Comparison of ENCODE assay signal across 2 worm cellular contexts in the genomic region with DNA sequence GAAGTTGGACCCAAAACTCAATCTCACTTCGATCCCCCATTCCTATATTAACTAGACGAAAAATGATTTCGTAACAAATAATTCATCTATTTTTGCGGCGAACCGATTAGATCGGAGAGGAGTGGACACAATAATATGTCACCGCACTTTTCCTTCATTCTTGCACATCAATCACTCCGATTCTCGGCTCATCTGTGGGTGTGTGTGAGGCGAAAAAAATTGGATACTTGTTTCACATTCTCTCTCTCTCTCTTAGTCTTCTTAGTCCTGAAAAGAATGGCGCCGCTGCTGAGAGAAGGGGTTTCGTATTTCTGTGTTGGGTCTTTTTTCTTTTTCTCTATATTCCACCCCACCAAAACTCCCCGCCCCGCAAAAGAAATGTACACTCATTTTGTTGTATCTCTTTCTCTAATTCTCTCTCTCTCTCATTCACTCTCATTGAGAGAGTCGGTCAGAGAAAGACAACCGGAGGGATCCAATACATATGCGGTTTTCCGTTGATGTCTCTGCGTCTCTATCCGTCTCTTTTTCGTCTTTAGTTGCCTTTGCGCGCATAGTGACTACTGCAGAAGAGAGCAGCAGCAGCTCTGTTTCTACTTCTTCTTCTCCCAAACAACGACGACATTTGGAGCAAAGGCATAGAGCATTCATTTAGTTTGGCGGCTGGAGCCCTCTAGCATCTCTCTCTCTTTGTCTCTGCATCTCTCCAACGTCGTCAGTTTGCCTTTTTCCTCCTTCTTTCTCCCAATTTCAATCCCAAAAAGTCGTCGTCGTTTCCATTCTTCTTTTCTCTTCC.
TF ChIP-seq lines count a peak whose summit lies in the region.

A gene (plus strand): TSS at position 746 of the 796 bp plus-strand sequence.

TF ChIP-seq in whole organism, L1 larva, 84 proteins besides CTCF, POLR2A, EP300 and RAD21 (continued from another document):
- TF ChIP-seq nhr-19 (GFP tag; conservative IDR thresholded peaks at IDR 0.05; lab: Robert Waterston, UW) (peak; percentile 81), C34B4.2 (tag; optimal IDR thresholded peaks at IDR 0.05; lab: Kevin White, UChicago) (no peak), vab-15 (tag; optimal IDR thresholded peaks at IDR 0.05; lab: Kevin White, UChicago) (no peak), lir-3 (tag; optimal IDR thresholded peaks at IDR 0.05; lab: Kevin White, UChicago; ENCODE audit: poor library complexity) (peak; percentile 81), unc-30 (tag; optimal IDR thresholded peaks at IDR 0.05; lab: Kevin White, UChicago) (no peak), dsc-1 (tag; optimal IDR thresholded peaks at IDR 0.05; lab: Kevin White, UChicago) (peak; percentile 89), aly-2 (tag; optimal IDR thresholded peaks at IDR 0.05; lab: Kevin White, UChicago) (peak; percentile 41), fkh-4 (tag; optimal IDR thresholded peaks at IDR 0.05; lab: Kevin White, UChicago; ENCODE audit: borderline replicate concordance) (peak; percentile 40), nhr-90 (tag; optimal IDR thresholded peaks at IDR 0.05; lab: Kevin White, UChicago; ENCODE audit: poor library complexity) (peak; percentile 13), efl-1 (optimal IDR thresholded peaks at IDR 0.05; lab: Kevin White, UChicago) (peak; percentile 76 to 80), efl-1 (GFP tag; optimal IDR thresholded peaks at IDR 0.05 in 1 of 2; lab: Kevin White, UChicago) (peak; percentile 52 to 94), blmp-1 (tag; optimal IDR thresholded peaks at IDR 0.05; lab: Kevin White, UChicago) (peak; percentile 36), grh-1 (GFP tag; IDR thresholded peaks at IDR 0.05; lab: Robert Waterston, UW) (no peak), nhr-47 (tag; optimal IDR thresholded peaks at IDR 0.05; lab: Kevin White, UChicago) (peak; percentile 88), snu-23 (GFP tag; optimal IDR thresholded peaks at IDR 0.05; lab: Kevin White, UChicago) (peak; percentile 90), unc-62 (GFP tag; optimal IDR thresholded peaks at IDR 0.05; lab: Kevin White, UChicago) (no peak), hpl-2 (GFP tag; optimal IDR thresholded peaks at IDR 0.05; lab: Kevin White, UChicago) (no peak), tlp-1 (tag; optimal IDR thresholded peaks at IDR 0.05; lab: Kevin White, UChicago) (no peak), efl-3 (GFP tag; optimal IDR thresholded peaks at IDR 0.05; lab: Kevin White, UChicago) (no peak), elt-3 (tag; optimal IDR thresholded peaks at IDR 0.05; lab: Kevin White, UChicago) (no peak), alr-1 (tag; optimal IDR thresholded peaks at IDR 0.05; lab: Kevin White, UChicago; ENCODE audit: borderline replicate concordance) (no peak), xbp-1 (tag; optimal IDR thresholded peaks at IDR 0.05; lab: Kevin White, UChicago) (peak; percentile 80), ceh-82 (tag; optimal IDR thresholded peaks at IDR 0.05; lab: Kevin White, UChicago) (peak; percentile 49 to 84 (median 70)), fkh-10 (GFP tag; optimal IDR thresholded peaks at IDR 0.05; lab: Kevin White, UChicago) (peak; percentile 56), lin-39 (tag; optimal IDR thresholded peaks at IDR 0.05; lab: Kevin White, UChicago) (peak; percentile 63), egl-27 (tag; optimal IDR thresholded peaks at IDR 0.05; lab: Kevin White, UChicago) (peak; percentile 58 to 76), ets-5 (GFP tag; IDR thresholded peaks at IDR 0.05; lab: Robert Waterston, UW) (no peak), hlh-17 (GFP tag; optimal IDR thresholded peaks at IDR 0.05; lab: Kevin White, UChicago; ENCODE audit: borderline replicate concordance) (no peak)

TF ChIP-seq in whole organism, young adult, 124 proteins besides CTCF, POLR2A, EP300 and RAD21 (continued from another document):
- TF ChIP-seq F10E7.11 (tag; optimal IDR thresholded peaks at IDR 0.05; lab: Kevin White, UChicago) (no peak), nhr-179 (tag; optimal IDR thresholded peaks at IDR 0.05; lab: Kevin White, UChicago) (no peak), pha-4 (tag; optimal IDR thresholded peaks at IDR 0.05; lab: Kevin White, UChicago) (no peak), ccch-3 (GFP tag; optimal IDR thresholded peaks at IDR 0.05; lab: Kevin White, UChicago) (no peak), dpl-1 (GFP tag; optimal IDR thresholded peaks at IDR 0.05; lab: Kevin White, UChicago) (no peak), nhr-90 (tag; optimal IDR thresholded peaks at IDR 0.05; lab: Kevin White, UChicago) (no peak), unc-62 (GFP tag; optimal IDR thresholded peaks at IDR 0.05; lab: Kevin White, UChicago) (no peak), akir-1 (GFP tag; optimal IDR thresholded peaks at IDR 0.05; lab: Kevin White, UChicago) (no peak), tlf-1 (GFP tag; optimal IDR thresholded peaks at IDR 0.05; lab: Kevin White, UChicago) (no peak), hmg-1.2 (GFP tag; IDR thresholded peaks at IDR 0.05; lab: Robert Waterston, UW) (peak; percentile 69), ceh-40 (GFP tag; IDR thresholded peaks at IDR 0.05; lab: Robert Waterston, UW) (no peak), chd-7 (tag; optimal IDR thresholded peaks at IDR 0.05; lab: Kevin White, UChicago) (no peak), B0336.3 (GFP tag; IDR thresholded peaks at IDR 0.05; lab: Robert Waterston, UW) (peak; percentile 39; the same call in 1 of the 2 replicates), efl-1 (GFP tag; optimal IDR thresholded peaks at IDR 0.05; lab: Kevin White, UChicago) (no peak), ztf-26 (tag; optimal IDR thresholded peaks at IDR 0.05; lab: Kevin White, UChicago) (no peak), T26A5.8 (tag; optimal IDR thresholded peaks at IDR 0.05; lab: Kevin White, UChicago) (no peak), lin-26 (GFP tag; IDR thresholded peaks at IDR 0.05; lab: Robert Waterston, UW) (no peak), ceh-58 (GFP tag; IDR thresholded peaks at IDR 0.05; lab: Robert Waterston, UW) (no peak), ztf-6 (GFP tag; IDR thresholded peaks at IDR 0.05; lab: Robert Waterston, UW) (no peak)
